Fruit fly (Drosophila melanogaster): ENCODE data around the gene CG9426.

CG9426 gene

DNA sequence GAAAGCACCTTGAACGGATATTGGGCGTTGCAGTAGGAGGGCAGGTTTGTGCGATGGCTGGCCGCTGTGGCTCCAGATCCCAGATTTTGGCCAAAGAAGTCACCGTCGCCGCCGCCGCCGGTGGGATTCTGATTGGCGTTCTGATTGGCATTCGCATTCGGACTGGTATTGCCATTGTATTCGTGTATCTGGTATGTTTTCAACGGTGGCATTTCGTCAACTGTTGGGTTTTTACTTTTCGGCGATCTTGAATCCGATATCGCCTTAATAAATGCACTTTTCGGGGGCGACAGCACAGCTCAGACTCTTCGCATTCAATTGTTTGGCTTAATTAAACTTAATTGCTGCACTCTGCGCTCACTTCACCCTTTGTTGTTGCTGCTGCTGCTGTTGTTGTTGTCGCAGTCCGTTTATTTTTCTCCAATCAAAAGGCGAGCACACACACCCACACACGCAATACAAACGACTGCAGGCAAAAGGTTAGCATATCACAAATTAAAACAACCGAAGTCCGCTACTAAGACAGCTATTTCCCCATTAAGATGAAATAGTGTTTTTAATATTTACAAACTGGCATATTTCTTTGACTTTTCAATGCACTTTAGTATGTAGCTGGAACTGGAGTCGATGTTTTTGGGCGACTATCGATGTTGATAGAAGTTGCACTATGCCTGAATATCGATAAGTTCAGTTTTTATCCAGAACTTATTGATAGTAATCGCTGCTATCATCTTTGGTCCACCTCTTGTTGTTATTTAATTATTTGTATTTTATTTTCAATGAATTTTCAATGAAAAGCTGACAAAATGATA is at the start of gene CG9426, which contains the start of gene mRF1:
TSS of gene CG9426 (minus strand) at position 643 of the 812 bp plus-strand sequence.
TSS of gene mRF1 (plus strand) at position 699 of the 812 bp plus-strand sequence.
- TF ChIP-seq Myc (optimal IDR thresholded peaks at IDR 0.05) (no peak), insv (optimal IDR thresholded peaks at IDR 0.05) (no peak), ttk (optimal IDR thresholded peaks at IDR 0.05) (no peak), psq (optimal IDR thresholded peaks at IDR 0.05) (no peak), h (optimal IDR thresholded peaks at IDR 0.05) (no peak), Sin3A (optimal IDR thresholded peaks at IDR 0.05) (no peak)

DNA sequence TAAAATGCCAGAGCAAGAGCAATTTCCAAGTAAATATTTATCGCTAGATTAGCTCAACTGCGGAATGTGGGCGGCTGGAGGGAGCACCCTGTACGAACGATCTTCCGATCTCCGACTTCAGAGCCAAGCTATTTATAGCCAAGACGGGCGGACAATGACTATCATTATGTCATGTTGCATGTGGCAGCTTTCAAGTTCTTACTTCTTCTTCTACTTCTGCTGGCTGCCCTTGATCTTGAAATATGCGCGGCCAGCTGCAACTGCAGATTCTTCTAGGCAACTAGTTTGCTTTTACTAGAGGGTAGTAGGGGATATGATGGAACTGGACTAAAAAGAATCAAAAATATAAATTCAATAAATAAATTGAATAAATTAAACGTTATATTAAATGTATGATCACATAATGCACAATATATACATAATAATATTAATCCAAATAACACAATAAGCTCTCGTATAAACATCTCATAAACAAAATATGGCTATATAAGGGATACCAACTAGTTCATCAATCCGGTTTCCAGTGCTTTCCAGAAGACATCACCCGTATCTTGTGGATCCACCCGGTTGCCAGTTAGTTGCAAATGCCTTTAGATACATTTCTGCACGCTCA is 48.4 kb upstream of the CG9426 start:
- no peak for TF ChIP-seq Sin3A (optimal IDR thresholded peaks at IDR 0.05)
- no peak for TF ChIP-seq insv (optimal IDR thresholded peaks at IDR 0.05)
- TF ChIP-seq psq (optimal IDR thresholded peaks at IDR 0.05): no peak
- no peak for TF ChIP-seq h (optimal IDR thresholded peaks at IDR 0.05)
- TF ChIP-seq ttk (optimal IDR thresholded peaks at IDR 0.05): no peak

- TF ChIP-seq psq (optimal IDR thresholded peaks at IDR 0.05) (no peak), Myc (optimal IDR thresholded peaks at IDR 0.05) (no peak), h (optimal IDR thresholded peaks at IDR 0.05) (no peak), insv (optimal IDR thresholded peaks at IDR 0.05) (no peak), Sin3A (optimal IDR thresholded peaks at IDR 0.05) (no peak), ttk (optimal IDR thresholded peaks at IDR 0.05) (no peak)
Observed at dm6 chr2L:13266627-13267026, 46.9 kb upstream of the CG9426 start.

DNA sequence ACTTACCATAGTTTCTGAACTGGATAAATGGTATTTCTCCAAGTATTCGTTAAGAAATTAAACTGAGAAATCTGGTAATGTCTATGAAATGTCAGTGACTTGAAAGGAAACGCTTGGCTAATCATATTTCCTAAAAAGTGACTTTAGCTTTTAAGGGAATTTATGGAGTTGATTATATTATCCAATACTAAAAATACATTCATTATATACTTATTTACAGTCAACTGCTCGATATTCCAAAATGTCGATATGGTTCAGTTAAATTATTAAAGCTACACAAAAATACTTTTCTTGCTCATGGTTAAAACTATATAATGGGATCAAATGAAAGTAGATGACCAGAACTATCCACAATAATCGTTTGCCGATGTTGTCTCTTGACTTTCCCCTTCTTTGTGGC is 46.1 kb upstream of the CG9426 start, which contains the start of gene CG31848:
TSS of gene CG31848 (minus strand) at position 101 of the 400 bp plus-strand sequence.
- TF ChIP-seq h (optimal IDR thresholded peaks at IDR 0.05): no peak
- no peak for TF ChIP-seq Myc (optimal IDR thresholded peaks at IDR 0.05)
- no peak for TF ChIP-seq Sin3A (optimal IDR thresholded peaks at IDR 0.05)
- TF ChIP-seq ttk (optimal IDR thresholded peaks at IDR 0.05): no peak
- no peak for TF ChIP-seq psq (optimal IDR thresholded peaks at IDR 0.05)
- TF ChIP-seq insv (optimal IDR thresholded peaks at IDR 0.05): no peak

dm6 chr2L:13260740-13261139 is 41.0 kb upstream of the CG9426 start, which contains the start of gene CG44085:
CG44085 (plus strand) TSS chr2L:13261008.
- TF ChIP-seq h (optimal IDR thresholded peaks at IDR 0.05) (no peak), insv (optimal IDR thresholded peaks at IDR 0.05) (no peak), Myc (optimal IDR thresholded peaks at IDR 0.05) (no peak)

DNA sequence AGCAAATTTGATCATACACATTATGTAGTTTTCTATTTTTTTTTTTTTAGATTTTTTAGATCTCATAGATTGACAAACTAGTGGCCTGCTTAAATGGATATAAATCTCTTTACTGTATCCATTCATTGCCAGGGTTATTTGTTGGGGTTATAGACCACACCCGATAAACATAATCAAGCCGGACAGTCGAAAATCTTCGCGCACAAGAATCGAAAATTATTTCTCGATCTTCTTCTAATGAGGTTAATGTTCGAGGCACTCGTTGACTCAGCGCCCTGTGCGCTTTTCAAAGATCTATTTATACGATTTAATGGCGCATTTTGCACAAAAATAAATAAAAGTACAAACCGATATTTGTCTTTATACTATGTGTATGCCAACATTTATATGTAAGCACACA is 39.9 kb upstream of the CG9426 start, which contains the start of gene CG31730:
TSS of gene CG31730 (minus strand) at position 101 of the 400 bp plus-strand sequence.
- no peak for TF ChIP-seq Myc (optimal IDR thresholded peaks at IDR 0.05)
- TF ChIP-seq Sin3A (optimal IDR thresholded peaks at IDR 0.05): no peak
- no peak for TF ChIP-seq h (optimal IDR thresholded peaks at IDR 0.05)
- no peak for TF ChIP-seq ttk (optimal IDR thresholded peaks at IDR 0.05)

- TF ChIP-seq Sin3A (optimal IDR thresholded peaks at IDR 0.05) (no peak), psq (optimal IDR thresholded peaks at IDR 0.05) (no peak), insv (optimal IDR thresholded peaks at IDR 0.05) (no peak), ttk (optimal IDR thresholded peaks at IDR 0.05) (no peak), Myc (optimal IDR thresholded peaks at IDR 0.05) (no peak), h (optimal IDR thresholded peaks at IDR 0.05) (no peak)
Observed at dm6 chr2L:13258702-13259101, 39.0 kb upstream of the CG9426 start.

DNA sequence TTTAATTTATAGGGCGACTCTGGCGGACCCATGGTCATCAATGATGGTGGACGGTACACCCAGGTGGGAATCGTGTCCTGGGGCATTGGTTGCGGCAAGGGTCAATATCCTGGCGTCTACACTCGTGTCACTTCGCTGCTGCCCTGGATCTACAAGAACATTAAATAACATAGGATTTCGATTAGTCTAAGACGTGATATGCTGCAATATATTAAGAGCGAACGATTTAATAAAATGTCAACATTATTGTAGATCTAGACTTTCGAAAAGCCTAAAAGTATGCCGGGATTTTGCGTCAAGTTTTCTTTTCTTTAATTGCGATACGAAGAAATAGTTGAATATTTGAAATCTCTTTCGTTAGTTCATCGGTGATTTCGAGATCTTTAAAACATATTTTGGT is 37.5 kb upstream of the CG9426 start, which contains the start of gene Naa20B:
TSS of gene Naa20B (plus strand) at position 301 of the 400 bp plus-strand sequence.
- TF ChIP-seq Sin3A (optimal IDR thresholded peaks at IDR 0.05) (no peak), insv (optimal IDR thresholded peaks at IDR 0.05) (no peak), h (optimal IDR thresholded peaks at IDR 0.05) (no peak), Myc (optimal IDR thresholded peaks at IDR 0.05) (no peak), psq (optimal IDR thresholded peaks at IDR 0.05) (no peak)

dm6 chr2L:13251167-13251566 is 31.4 kb upstream of the CG9426 start:
- TF ChIP-seq ttk (optimal IDR thresholded peaks at IDR 0.05) (no peak), Myc (optimal IDR thresholded peaks at IDR 0.05) (no peak), psq (optimal IDR thresholded peaks at IDR 0.05) (no peak), insv (optimal IDR thresholded peaks at IDR 0.05) (no peak), Sin3A (optimal IDR thresholded peaks at IDR 0.05) (no peak), h (optimal IDR thresholded peaks at IDR 0.05) (no peak)

DNA sequence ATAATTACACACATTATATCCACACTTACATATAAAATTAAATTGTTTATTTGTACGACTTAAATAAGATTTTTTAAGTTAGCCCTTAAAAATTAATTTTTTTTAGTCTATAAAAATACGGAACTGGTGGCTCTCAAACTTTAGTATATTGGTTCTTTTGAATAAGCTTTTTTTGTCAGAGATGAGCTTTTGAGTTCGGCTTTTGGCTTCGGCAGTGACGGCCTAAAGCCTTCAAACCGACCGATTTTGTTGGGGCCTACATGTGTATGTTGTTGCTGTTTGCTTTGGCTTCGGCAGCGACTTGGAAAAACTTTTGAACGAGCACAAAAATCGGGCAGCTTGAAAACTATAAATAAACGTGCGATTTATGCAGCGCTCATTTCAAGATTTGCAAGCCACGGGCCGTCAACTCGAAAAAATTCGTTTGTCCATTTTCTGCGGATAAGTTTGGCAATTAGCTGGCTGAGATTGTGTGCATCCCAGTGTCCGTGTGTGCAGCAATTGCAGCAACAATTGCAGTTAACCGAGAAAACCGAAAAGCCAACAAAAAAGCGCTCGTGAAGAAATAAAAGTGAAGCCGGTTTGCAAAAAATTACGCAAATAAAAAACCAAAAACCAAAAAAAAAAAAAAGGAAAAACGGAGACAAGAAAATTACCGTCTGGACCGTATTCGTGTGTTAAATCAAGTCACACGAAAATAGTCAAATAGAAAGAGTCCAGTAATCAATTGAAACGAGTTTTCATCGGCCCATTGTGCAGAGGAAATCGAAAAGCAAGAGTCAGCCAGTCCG is 26.3 kb upstream of the CG9426 start, which contains the start of gene CG16820:
TSS of gene CG16820 (plus strand) at position 378 of the 791 bp plus-strand sequence.
- TF ChIP-seq psq (optimal IDR thresholded peaks at IDR 0.05) (no peak), ttk (optimal IDR thresholded peaks at IDR 0.05) (no peak), Myc (optimal IDR thresholded peaks at IDR 0.05) (no peak), insv (optimal IDR thresholded peaks at IDR 0.05) (no peak), Sin3A (optimal IDR thresholded peaks at IDR 0.05) (no peak), h (optimal IDR thresholded peaks at IDR 0.05) (no peak)

- no peak for TF ChIP-seq Sin3A (optimal IDR thresholded peaks at IDR 0.05)
- no peak for TF ChIP-seq ttk (optimal IDR thresholded peaks at IDR 0.05)
- no peak for TF ChIP-seq insv (optimal IDR thresholded peaks at IDR 0.05)
- no peak for TF ChIP-seq Myc (optimal IDR thresholded peaks at IDR 0.05)
- TF ChIP-seq psq (optimal IDR thresholded peaks at IDR 0.05): no peak
- TF ChIP-seq h (optimal IDR thresholded peaks at IDR 0.05): no peak
Observed at dm6 chr2L:13244759-13245308, 25.1 kb upstream of the CG9426 start.

Data from Kc167 (cell line).